Worm (Caenorhabditis elegans) whole organism, late embryonic: Measurements from ENCODE around the gene sptl-1.
A peak's percentile ranks its signal among the peaks of the same experiment; 100 is the strongest.

ENCODE experiments used
- F13H6.1 ChIP-seq: sonication (generic microtip); optimal IDR thresholded peaks from 2 replicates; lab custom pipeline; 2016; ENCODE audit warnings: missing genetic modification characterization, missing compliant biosample characterization
- K09A11.1 ChIP-seq: sonication (generic microtip); optimal IDR thresholded peaks from 2 replicates; lab custom pipeline; 2017; ENCODE audit warnings: antibody characterized with exemption, mild to moderate bottlenecking, missing genetic modification characterization, missing compliant biosample characterization; ENCODE audit not compliant: insufficient read depth
- T23F11.4 ChIP-seq: fragments of 200-800 bp; sonication (Bioruptor generic); optimal IDR thresholded peaks from 2 replicates; lab custom pipeline; 2018; ENCODE audit warnings: mild to moderate bottlenecking, missing genetic modification characterization, missing compliant biosample characterization
- Y22D7AL.16 ChIP-seq: sonication (generic microtip); optimal IDR thresholded peaks from 2 replicates; lab custom pipeline; 2016; ENCODE audit warnings: missing genetic modification characterization, missing compliant biosample characterization
- ahr-1 ChIP-seq: sonication (generic microtip); optimal IDR thresholded peaks from 2 replicates; lab custom pipeline; 2016; ENCODE audit warnings: missing genetic modification characterization, missing compliant biosample characterization
- ama-1 ChIP-seq: fragments of 150-350 bp; optimal IDR thresholded peaks from 2 replicates; lab custom pipeline; 2014
- ceh-19 ChIP-seq: fragments of 200-800 bp; sonication (Bioruptor generic); optimal IDR thresholded peaks from 2 replicates; lab custom pipeline; 2018; ENCODE audit warnings: mild to moderate bottlenecking, missing genetic modification characterization, missing compliant biosample characterization
- ceh-24 ChIP-seq: sonication (generic microtip); optimal IDR thresholded peaks from 2 replicates; lab custom pipeline; 2016; ENCODE audit warnings: mild to moderate bottlenecking, missing genetic modification characterization, missing compliant biosample characterization
- ceh-30 ChIP-seq: fragments of 150-350 bp; optimal IDR thresholded peaks from 2 replicates; lab custom pipeline; 2014; ENCODE audit warnings: missing biosample characterization, missing genetic modification characterization
- ceh-31 ChIP-seq: sonication (generic microtip); optimal IDR thresholded peaks from 2 replicates; lab custom pipeline; 2016; ENCODE audit warnings: missing genetic modification characterization, missing compliant biosample characterization
- ceh-34 ChIP-seq: sonication (generic microtip); optimal IDR thresholded peaks from 2 replicates; lab custom pipeline; 2016; ENCODE audit warnings: mild to moderate bottlenecking, missing genetic modification characterization, missing compliant biosample characterization
- ceh-6 ChIP-seq: fragments of 200-800 bp; sonication (Bioruptor generic); optimal IDR thresholded peaks from 2 replicates; lab custom pipeline; 2018; ENCODE audit warnings: mild to moderate bottlenecking, missing genetic modification characterization, missing compliant biosample characterization
- dve-1 ChIP-seq: sonication (generic microtip); optimal IDR thresholded peaks from 2 replicates; lab custom pipeline; 2017; ENCODE audit warnings: antibody characterized with exemption, mild to moderate bottlenecking, missing genetic modification characterization, missing compliant biosample characterization
- elt-2 ChIP-seq: sonication (generic microtip); optimal IDR thresholded peaks from 2 replicates; lab custom pipeline; 2016; ENCODE audit warnings: missing genetic modification reagents, missing genetic modification characterization, missing compliant biosample characterization
- ets-4 ChIP-seq: sonication (generic microtip); optimal IDR thresholded peaks from 2 replicates; lab custom pipeline; 2016; ENCODE audit warnings: missing genetic modification characterization, missing compliant biosample characterization
- eyg-1 ChIP-seq: sonication (generic microtip); optimal IDR thresholded peaks from 2 replicates; lab custom pipeline; 2016; ENCODE audit warnings: missing genotype, missing genetic modification characterization, missing compliant biosample characterization
- fax-1 ChIP-seq: sonication (generic microtip); optimal IDR thresholded peaks from 2 replicates; lab custom pipeline; 2016; ENCODE audit warnings: missing genotype, missing genetic modification characterization, missing compliant biosample characterization
- fkh-10 ChIP-seq: fragments of 150-350 bp; optimal IDR thresholded peaks from 2 replicates; lab custom pipeline; 2014; ENCODE audit warnings: missing biosample characterization, missing genetic modification reagents, missing genetic modification characterization
- fkh-6 ChIP-seq: sonication (generic microtip); optimal IDR thresholded peaks from 2 replicates; lab custom pipeline; 2016; ENCODE audit warnings: missing genetic modification characterization, missing compliant biosample characterization
- gmeb-2 ChIP-seq: sonication (generic microtip); optimal IDR thresholded peaks from 2 replicates; lab custom pipeline; 2016; ENCODE audit warnings: missing genetic modification characterization, inconsistent platforms, missing compliant biosample characterization
- hlh-15 ChIP-seq: sonication (generic microtip); optimal IDR thresholded peaks from 2 replicates; lab custom pipeline; 2016; ENCODE audit warnings: missing genetic modification characterization, missing compliant biosample characterization
- hlh-30 ChIP-seq: sonication (generic microtip); optimal IDR thresholded peaks from 2 replicates; lab custom pipeline; 2017; ENCODE audit warnings: antibody characterized with exemption, missing genetic modification characterization, missing compliant biosample characterization; ENCODE audit not compliant: insufficient read depth
- hlh-8 ChIP-seq: sonication (generic microtip); optimal IDR thresholded peaks from 2 replicates; lab custom pipeline; 2016; ENCODE audit warnings: missing genotype, missing genetic modification characterization, missing compliant biosample characterization
- lin-11 ChIP-seq: fragments of 200-800 bp; sonication (Bioruptor generic); optimal IDR thresholded peaks from 2 replicates; lab custom pipeline; 2018; ENCODE audit warnings: mild to moderate bottlenecking, missing genetic modification characterization, missing compliant biosample characterization
- nfya-1 ChIP-seq: sonication (generic microtip); optimal IDR thresholded peaks from 2 replicates; lab custom pipeline; 2017; ENCODE audit warnings: missing genetic modification characterization, mild to moderate bottlenecking, missing compliant biosample characterization, antibody characterized with exemption, moderate library complexity
- nhr-11 ChIP-seq: fragments of 150-350 bp; optimal IDR thresholded peaks from 2 replicates; lab custom pipeline; 2014; ENCODE audit warnings: missing biosample characterization, missing genetic modification characterization
- odd-2 ChIP-seq: sonication (generic microtip); optimal IDR thresholded peaks from 2 replicates; lab custom pipeline; 2017; ENCODE audit warnings: antibody characterized with exemption, mild to moderate bottlenecking, missing genetic modification characterization, missing compliant biosample characterization
- pag-3 ChIP-seq: sonication (generic microtip); optimal IDR thresholded peaks from 2 replicates; lab custom pipeline; 2016; ENCODE audit warnings: missing compliant biosample characterization, missing genetic modification characterization, borderline replicate concordance
- pax-1 ChIP-seq: fragments of 150-350 bp; optimal IDR thresholded peaks from 2 replicates; lab custom pipeline; 2014; ENCODE audit warnings: missing biosample characterization, missing genetic modification characterization
- pha-2 ChIP-seq: sonication (generic microtip); optimal IDR thresholded peaks from 2 replicates; lab custom pipeline; 2017; ENCODE audit warnings: mild to moderate bottlenecking, missing genetic modification characterization, missing compliant biosample characterization
- sdc-2 ChIP-seq: sonication (generic microtip); optimal IDR thresholded peaks from 2 replicates; lab custom pipeline; 2016; ENCODE audit warnings: missing genotype, missing genetic modification characterization, missing compliant biosample characterization
- syd-9 ChIP-seq: sonication (generic microtip); optimal IDR thresholded peaks from 2 replicates; lab custom pipeline; 2016; ENCODE audit warnings: mild to moderate bottlenecking, missing genetic modification characterization, moderate library complexity, missing compliant biosample characterization
- ttx-3 ChIP-seq: sonication (generic microtip); optimal IDR thresholded peaks from 2 replicates; lab custom pipeline; 2016; ENCODE audit warnings: missing genetic modification reagents, missing genetic modification characterization, missing compliant biosample characterization
- unc-3 ChIP-seq, 2 experiments: fragments of 200-800 bp in 1 of 2; sonication (Bioruptor generic) in 1 of 2; sonication (generic microtip) in 1 of 2; conservative IDR thresholded peaks in 1 of 2; optimal IDR thresholded peaks in 1 of 2; 2 replicates each; pipeline versions ENCODE4 v1.3.6 to Lab custom; 2016 to 2022; ENCODE audit warnings: missing compliant biosample characterization in 2 of 2, missing genetic modification characterization in 2 of 2, missing genetic modification reagents in 1 of 2
- unc-42 ChIP-seq: sonication (generic microtip); optimal IDR thresholded peaks from 2 replicates; lab custom pipeline; 2016; ENCODE audit warnings: missing genotype, missing genetic modification characterization, missing compliant biosample characterization
- unc-55 ChIP-seq: sonication (generic microtip); optimal IDR thresholded peaks from 2 replicates; lab custom pipeline; 2017; ENCODE audit warnings: missing biosample characterization, missing genetic modification reagents, missing genetic modification characterization
- zip-5 ChIP-seq: sonication (generic microtip); optimal IDR thresholded peaks from 2 replicates; lab custom pipeline; 2016; ENCODE audit warnings: missing genetic modification characterization, missing compliant biosample characterization
- ztf-16 ChIP-seq: sonication (generic microtip); optimal IDR thresholded peaks from 2 replicates; lab custom pipeline; 2017; ENCODE audit warnings: missing genetic modification characterization, missing compliant biosample characterization

The sptl-1 gene

DNA sequence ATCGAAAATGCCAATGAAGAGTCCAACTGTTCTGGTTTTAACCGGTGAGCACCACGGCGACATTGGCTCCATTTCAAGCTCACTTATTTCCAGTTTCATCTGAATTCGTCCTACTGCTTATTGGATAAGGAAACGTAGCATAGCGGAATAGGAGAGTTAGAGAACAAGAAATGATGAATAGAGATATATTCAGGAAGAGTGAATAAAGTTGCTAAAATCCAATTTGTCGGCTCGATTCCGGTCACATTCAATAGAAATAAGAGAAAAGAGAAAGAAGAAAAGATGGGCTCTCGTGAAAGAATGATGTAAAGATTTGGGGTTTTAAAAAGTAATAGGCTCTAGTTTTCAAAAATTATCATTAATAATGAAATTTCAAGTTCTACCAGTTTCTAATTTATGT is 21.9 kb downstream of the sptl-1 start:
- TF ChIP-seq ceh-34, result no peak
- peak; percentile 11 for TF ChIP-seq fkh-10 (GFP tag; lab: Kevin White, UChicago)
- no peak for TF ChIP-seq ztf-16 (tag; lab: Kevin White, UChicago)
- peak; percentile 97 for TF ChIP-seq unc-42 (tag; lab: Kevin White, UChicago)
- no peak for TF ChIP-seq ahr-1 (tag; lab: Kevin White, UChicago)
- TF ChIP-seq hlh-15 (tag; lab: Kevin White, UChicago), result no peak

DNA sequence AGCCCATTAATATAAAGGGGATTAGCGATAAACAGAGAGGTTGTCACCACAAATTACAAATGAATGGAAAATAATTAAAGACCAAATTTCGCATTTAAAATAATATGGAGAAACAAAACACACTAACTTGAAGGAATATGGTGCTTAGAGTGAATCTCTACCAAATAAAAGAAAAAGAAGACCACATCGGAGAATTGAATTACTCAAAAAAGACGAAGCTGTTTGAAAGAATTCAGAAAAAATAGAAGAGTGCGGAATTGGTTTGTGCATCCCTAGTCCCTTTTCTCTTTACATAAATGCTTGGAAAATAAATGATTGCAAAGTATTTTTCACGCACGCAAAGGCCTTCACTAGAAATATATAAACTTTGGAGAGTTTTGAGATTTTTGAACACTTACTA is 22.4 kb downstream of the sptl-1 start:
- no peak for TF ChIP-seq ceh-6 (GFP tag; lab: Kevin White, UChicago)
- TF ChIP-seq ceh-24 (tag; lab: Kevin White, UChicago), result no peak
- TF ChIP-seq pag-3 (tag; lab: Kevin White, UChicago), result no peak
- no peak for TF ChIP-seq fax-1
- TF ChIP-seq pha-2 (tag; lab: Kevin White, UChicago), result no peak
- TF ChIP-seq unc-55 (GFP tag; lab: Kevin White, UChicago), result no peak
- TF ChIP-seq zip-5 (tag; lab: Kevin White, UChicago), result no peak
- no peak for TF ChIP-seq ttx-3 (tag; lab: Kevin White, UChicago)
- no peak for TF ChIP-seq ahr-1 (tag; lab: Kevin White, UChicago)
- no peak for TF ChIP-seq nhr-11 (tag; lab: Kevin White, UChicago)
- TF ChIP-seq Y22D7AL.16 (tag; lab: Kevin White, UChicago), result no peak
- TF ChIP-seq gmeb-2 (tag; lab: Kevin White, UChicago), result no peak
- TF ChIP-seq dve-1, result no peak
- no peak for TF ChIP-seq ztf-16 (tag; lab: Kevin White, UChicago)
- no peak for TF ChIP-seq ceh-31 (tag; lab: Kevin White, UChicago)
- TF ChIP-seq lin-11, result no peak

DNA sequence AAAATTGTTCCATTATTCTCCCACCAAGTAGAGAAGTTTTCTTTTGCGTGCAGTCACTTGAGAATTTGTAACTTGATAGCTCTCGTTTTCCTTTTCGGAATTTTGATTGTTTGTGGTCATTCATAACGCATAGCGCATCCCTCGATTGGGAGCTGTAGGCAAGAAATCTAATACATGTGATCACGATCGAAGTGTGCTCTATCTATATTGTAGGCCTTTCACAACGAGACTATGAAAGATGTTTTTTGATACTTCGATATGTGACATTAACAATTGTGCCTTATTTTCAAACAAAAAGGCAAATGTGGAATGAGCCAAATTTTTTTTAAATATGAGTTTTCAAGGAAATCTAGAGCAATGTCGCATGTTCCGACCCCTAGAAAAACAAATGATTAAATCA is 24.4 kb downstream of the sptl-1 start:
- TF ChIP-seq hlh-30 (tag; lab: Kevin White, UChicago) (no peak), ceh-34 (peak; percentile 51)

DNA sequence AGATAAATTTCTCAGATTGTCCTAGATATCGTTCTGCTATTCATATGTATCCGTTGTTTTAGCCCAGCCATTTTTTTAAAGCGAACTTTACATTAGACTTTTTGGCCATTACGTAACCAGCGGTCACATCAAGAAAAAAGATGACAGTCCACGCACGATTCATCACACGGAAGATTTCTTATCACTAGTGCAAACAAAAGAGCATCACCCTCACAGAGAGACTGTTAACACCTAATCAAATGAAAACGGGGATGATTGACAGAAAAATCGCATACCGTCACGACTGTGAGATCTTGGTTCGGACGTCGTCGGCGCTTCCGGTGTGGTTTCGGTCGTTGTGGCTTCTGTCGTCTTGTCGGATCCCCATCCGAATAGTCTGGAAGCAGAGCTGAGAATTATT is 25.2 kb downstream of the sptl-1 start:
- TF ChIP-seq elt-2 (tag; lab: Kevin White, UChicago) (no peak), nfya-1 (tag; lab: Kevin White, UChicago) (no peak), syd-9 (tag; lab: Kevin White, UChicago) (no peak), ceh-30 (tag; lab: Kevin White, UChicago) (no peak), ceh-34 (no peak), K09A11.1 (tag; lab: Kevin White, UChicago) (no peak), ahr-1 (tag; lab: Kevin White, UChicago) (no peak), ets-4 (tag; lab: Kevin White, UChicago) (no peak)

DNA sequence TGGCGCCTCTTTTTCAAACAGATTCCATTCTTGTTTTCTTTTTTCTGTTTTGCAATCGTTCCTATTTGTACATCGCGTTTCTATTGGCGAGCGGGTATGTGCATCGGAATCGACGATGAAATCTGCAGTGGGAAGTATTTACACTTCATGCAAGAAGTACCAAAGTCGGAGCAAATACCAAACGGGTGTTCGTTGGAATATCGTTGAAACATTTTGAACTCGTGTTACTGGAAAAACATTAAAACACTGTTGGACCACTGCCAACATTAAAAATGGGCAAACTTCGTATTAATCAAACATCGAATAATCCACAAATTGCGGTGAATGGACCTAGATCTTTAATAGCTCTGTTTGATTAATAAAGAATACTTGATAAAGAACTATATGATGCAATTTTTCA is 27.7 kb downstream of the sptl-1 start, which contains the start of gene C23H3.9:
TSS of gene C23H3.9 (minus strand) at position 101 of the 400 bp plus-strand sequence.
- TF ChIP-seq unc-55 (GFP tag; lab: Kevin White, UChicago), result no peak
- no peak for TF ChIP-seq ceh-6 (GFP tag; lab: Kevin White, UChicago)
- no peak for TF ChIP-seq hlh-30 (tag; lab: Kevin White, UChicago)
- TF ChIP-seq hlh-8, result no peak
- TF ChIP-seq ama-1, result no peak
- TF ChIP-seq pax-1 (tag; lab: Kevin White, UChicago), result no peak
- no peak for TF ChIP-seq unc-3 (GFP tag; conservative IDR thresholded peaks at IDR 0.05; lab: Robert Waterston, UW)
- TF ChIP-seq unc-3 (tag; optimal IDR thresholded peaks at IDR 0.05; lab: Kevin White, UChicago), result no peak
- no peak for TF ChIP-seq ceh-19 (GFP tag; lab: Kevin White, UChicago)
- no peak for TF ChIP-seq ceh-30 (tag; lab: Kevin White, UChicago)
- TF ChIP-seq sdc-2 (tag; lab: Kevin White, UChicago), result no peak
- no peak for TF ChIP-seq eyg-1
- no peak for TF ChIP-seq fkh-6 (tag; lab: Kevin White, UChicago)
- TF ChIP-seq T23F11.4 (GFP tag; lab: Kevin White, UChicago), result no peak
- no peak for TF ChIP-seq pha-2 (tag; lab: Kevin White, UChicago)
- no peak for TF ChIP-seq odd-2 (tag; lab: Kevin White, UChicago)
- TF ChIP-seq nfya-1 (tag; lab: Kevin White, UChicago), result no peak
- no peak for TF ChIP-seq F13H6.1 (tag; lab: Kevin White, UChicago)
